Worm (Caenorhabditis elegans) whole organism, late embryonic: Measurements from ENCODE around the gene srf-3.
"Not testable (repeated sequence)": the region's sequence is repeated elsewhere in the genome, so short reads cannot be mapped to it uniquely, and the experiment has no call there.

Experiments used
- F13H6.1 ChIP-seq: sonication (generic microtip); optimal IDR thresholded peaks from 2 replicates; lab custom pipeline; 2016; ENCODE audit warnings: missing genetic modification characterization, missing compliant biosample characterization
- K09A11.1 ChIP-seq: sonication (generic microtip); optimal IDR thresholded peaks from 2 replicates; lab custom pipeline; 2017; ENCODE audit warnings: antibody characterized with exemption, mild to moderate bottlenecking, missing genetic modification characterization, missing compliant biosample characterization; ENCODE audit not compliant: insufficient read depth
- Y22D7AL.16 ChIP-seq: sonication (generic microtip); optimal IDR thresholded peaks from 2 replicates; lab custom pipeline; 2016; ENCODE audit warnings: missing genetic modification characterization, missing compliant biosample characterization
- ceh-14 ChIP-seq: sonication (generic microtip); optimal IDR thresholded peaks from 2 replicates; lab custom pipeline; 2016; ENCODE audit warnings: missing genotype, missing genetic modification characterization, missing compliant biosample characterization
- ceh-18 ChIP-seq: sonication (generic microtip); optimal IDR thresholded peaks from 2 replicates; lab custom pipeline; 2016; ENCODE audit warnings: missing genetic modification characterization, missing compliant biosample characterization
- ceh-24 ChIP-seq: sonication (generic microtip); optimal IDR thresholded peaks from 2 replicates; lab custom pipeline; 2016; ENCODE audit warnings: mild to moderate bottlenecking, missing genetic modification characterization, missing compliant biosample characterization
- ceh-30 ChIP-seq: fragments of 150-350 bp; optimal IDR thresholded peaks from 2 replicates; lab custom pipeline; 2014; ENCODE audit warnings: missing biosample characterization, missing genetic modification characterization
- ceh-31 ChIP-seq: sonication (generic microtip); optimal IDR thresholded peaks from 2 replicates; lab custom pipeline; 2016; ENCODE audit warnings: missing genetic modification characterization, missing compliant biosample characterization
- ceh-9 ChIP-seq: sonication (generic microtip); optimal IDR thresholded peaks from 2 replicates; lab custom pipeline; 2016; ENCODE audit warnings: mild to moderate bottlenecking, missing genetic modification characterization, inconsistent platforms, missing compliant biosample characterization
- dmd-4 ChIP-seq: sonication (generic microtip); optimal IDR thresholded peaks from 2 replicates; lab custom pipeline; 2016; ENCODE audit warnings: borderline replicate concordance, missing genetic modification characterization, missing compliant biosample characterization
- dve-1 ChIP-seq: sonication (generic microtip); optimal IDR thresholded peaks from 2 replicates; lab custom pipeline; 2017; ENCODE audit warnings: antibody characterized with exemption, mild to moderate bottlenecking, missing genetic modification characterization, missing compliant biosample characterization
- elt-2 ChIP-seq: sonication (generic microtip); optimal IDR thresholded peaks from 2 replicates; lab custom pipeline; 2016; ENCODE audit warnings: missing genetic modification reagents, missing genetic modification characterization, missing compliant biosample characterization
- elt-4 ChIP-seq: sonication (generic microtip); optimal IDR thresholded peaks from 2 replicates; lab custom pipeline; 2016; ENCODE audit warnings: missing genetic modification characterization, missing compliant biosample characterization
- eyg-1 ChIP-seq: sonication (generic microtip); optimal IDR thresholded peaks from 2 replicates; lab custom pipeline; 2016; ENCODE audit warnings: missing genotype, missing genetic modification characterization, missing compliant biosample characterization
- fkh-10 ChIP-seq: fragments of 150-350 bp; optimal IDR thresholded peaks from 2 replicates; lab custom pipeline; 2014; ENCODE audit warnings: missing biosample characterization, missing genetic modification reagents, missing genetic modification characterization
- gmeb-2 ChIP-seq: sonication (generic microtip); optimal IDR thresholded peaks from 2 replicates; lab custom pipeline; 2016; ENCODE audit warnings: missing genetic modification characterization, inconsistent platforms, missing compliant biosample characterization
- hlh-15 ChIP-seq: sonication (generic microtip); optimal IDR thresholded peaks from 2 replicates; lab custom pipeline; 2016; ENCODE audit warnings: missing genetic modification characterization, missing compliant biosample characterization
- hlh-30 ChIP-seq: sonication (generic microtip); optimal IDR thresholded peaks from 2 replicates; lab custom pipeline; 2017; ENCODE audit warnings: antibody characterized with exemption, missing genetic modification characterization, missing compliant biosample characterization; ENCODE audit not compliant: insufficient read depth
- hlh-8 ChIP-seq: sonication (generic microtip); optimal IDR thresholded peaks from 2 replicates; lab custom pipeline; 2016; ENCODE audit warnings: missing genotype, missing genetic modification characterization, missing compliant biosample characterization
- madf-2 ChIP-seq: sonication (generic microtip); optimal IDR thresholded peaks from 2 replicates; lab custom pipeline; 2017; ENCODE audit warnings: missing genetic modification characterization, missing compliant biosample characterization
- nhr-11 ChIP-seq: fragments of 150-350 bp; optimal IDR thresholded peaks from 2 replicates; lab custom pipeline; 2014; ENCODE audit warnings: missing biosample characterization, missing genetic modification characterization
- nhr-232 ChIP-seq: sonication (generic microtip); optimal IDR thresholded peaks from 2 replicates; lab custom pipeline; 2016; ENCODE audit warnings: missing genetic modification characterization, missing compliant biosample characterization
- odd-2 ChIP-seq: sonication (generic microtip); optimal IDR thresholded peaks from 2 replicates; lab custom pipeline; 2017; ENCODE audit warnings: antibody characterized with exemption, mild to moderate bottlenecking, missing genetic modification characterization, missing compliant biosample characterization
- pha-2 ChIP-seq: sonication (generic microtip); optimal IDR thresholded peaks from 2 replicates; lab custom pipeline; 2017; ENCODE audit warnings: mild to moderate bottlenecking, missing genetic modification characterization, missing compliant biosample characterization
- pqm-1 ChIP-seq: sonication (generic microtip); optimal IDR thresholded peaks from 2 replicates; lab custom pipeline; 2016; ENCODE audit warnings: missing genetic modification characterization, missing compliant biosample characterization
- pros-1 ChIP-seq: fragments of 150-350 bp; optimal IDR thresholded peaks from 2 replicates; lab custom pipeline; 2014; ENCODE audit warnings: missing biosample characterization, missing genetic modification reagents, missing genetic modification characterization
- ref-2 ChIP-seq: sonication (generic microtip); optimal IDR thresholded peaks from 2 replicates; lab custom pipeline; 2016; ENCODE audit warnings: missing genetic modification characterization, missing compliant biosample characterization
- rnt-1 ChIP-seq: sonication (generic microtip); optimal IDR thresholded peaks from 2 replicates; lab custom pipeline; 2016; ENCODE audit warnings: missing genetic modification characterization, missing compliant biosample characterization
- sdc-2 ChIP-seq: sonication (generic microtip); optimal IDR thresholded peaks from 2 replicates; lab custom pipeline; 2016; ENCODE audit warnings: missing genotype, missing genetic modification characterization, missing compliant biosample characterization
- tbx-2 ChIP-seq: sonication (generic microtip); optimal IDR thresholded peaks from 2 replicates; lab custom pipeline; 2016; ENCODE audit warnings: missing genetic modification characterization, missing compliant biosample characterization
- ttx-3 ChIP-seq: sonication (generic microtip); optimal IDR thresholded peaks from 2 replicates; lab custom pipeline; 2016; ENCODE audit warnings: missing genetic modification reagents, missing genetic modification characterization, missing compliant biosample characterization
- unc-42 ChIP-seq: sonication (generic microtip); optimal IDR thresholded peaks from 2 replicates; lab custom pipeline; 2016; ENCODE audit warnings: missing genotype, missing genetic modification characterization, missing compliant biosample characterization
- unc-55 ChIP-seq: sonication (generic microtip); optimal IDR thresholded peaks from 2 replicates; lab custom pipeline; 2017; ENCODE audit warnings: missing biosample characterization, missing genetic modification reagents, missing genetic modification characterization
- unc-86 ChIP-seq: sonication (generic microtip); optimal IDR thresholded peaks from 2 replicates; lab custom pipeline; 2016; ENCODE audit warnings: missing genetic modification characterization, missing compliant biosample characterization

Gene srf-3

ce11 chrIV:12871445-12871947, 22.2 kb downstream of the srf-3 start, which contains the start of gene clec-187:
clec-187 (minus strand) TSS chrIV:12871495.
- no peak for TF ChIP-seq madf-2 (tag; lab: Kevin White, UChicago)
- TF ChIP-seq gmeb-2, result no peak

DNA sequence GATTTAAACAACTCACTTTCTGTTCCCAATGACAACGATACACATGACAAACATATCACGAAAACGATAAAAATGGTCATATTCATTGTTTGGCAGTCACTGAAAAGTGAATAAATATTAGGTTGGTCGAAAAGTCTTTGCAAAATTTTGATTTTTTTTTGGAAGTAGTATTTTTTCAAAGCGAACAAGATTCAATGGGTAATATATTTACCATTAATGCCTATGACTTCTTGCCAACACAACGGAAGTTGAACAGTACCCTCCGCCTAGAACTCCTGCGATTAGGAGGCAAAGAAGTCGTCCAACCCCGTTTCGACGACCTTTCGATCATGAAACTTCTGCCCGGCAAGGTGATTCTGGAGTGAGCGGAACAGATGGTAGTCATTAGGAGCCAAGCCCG, 25.9 kb downstream of the srf-3 start, which contains the start of gene ZK896.1:
TSS of gene ZK896.1 (minus strand) at position 101 of the 400 bp plus-strand sequence.
- TF ChIP-seq unc-86, hlh-15, dve-1 (tag; lab: Kevin White, UChicago): not testable (repeated sequence)

ce11 chrIV:12876558-12876957, 27.2 kb downstream of the srf-3 start:
- TF ChIP-seq Y22D7AL.16 (tag; lab: Kevin White, UChicago) (no peak), unc-86 (tag; lab: Kevin White, UChicago) (no peak), tbx-2 (tag; lab: Kevin White, UChicago) (no peak), elt-4 (no peak), ceh-18 (tag; lab: Kevin White, UChicago) (no peak)

DNA sequence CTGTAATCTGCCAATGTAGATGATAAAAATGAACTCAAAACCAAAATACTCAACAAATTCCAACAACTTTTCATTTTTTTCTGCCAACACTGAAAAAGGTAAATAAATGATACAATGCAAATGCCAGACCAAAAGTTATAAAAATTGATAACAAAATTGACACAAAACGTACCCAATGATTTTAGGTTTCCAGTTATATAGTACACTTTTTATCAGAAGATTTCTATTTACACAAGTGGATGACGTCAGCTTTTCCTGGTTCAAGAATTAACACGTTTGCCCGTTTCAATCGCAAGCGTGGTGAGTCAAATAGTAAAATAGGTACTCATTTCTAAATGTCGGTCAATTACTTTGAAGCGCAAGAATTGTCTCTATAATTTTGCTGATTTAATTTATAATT, 30.2 kb downstream of the srf-3 start, which contains the start of gene ZK896.5:
TSS of gene ZK896.5 (minus strand) at position 89 of the 400 bp plus-strand sequence.
- TF ChIP-seq K09A11.1 (tag; lab: Kevin White, UChicago) (no peak), elt-2 (peak; percentile 3)

DNA sequence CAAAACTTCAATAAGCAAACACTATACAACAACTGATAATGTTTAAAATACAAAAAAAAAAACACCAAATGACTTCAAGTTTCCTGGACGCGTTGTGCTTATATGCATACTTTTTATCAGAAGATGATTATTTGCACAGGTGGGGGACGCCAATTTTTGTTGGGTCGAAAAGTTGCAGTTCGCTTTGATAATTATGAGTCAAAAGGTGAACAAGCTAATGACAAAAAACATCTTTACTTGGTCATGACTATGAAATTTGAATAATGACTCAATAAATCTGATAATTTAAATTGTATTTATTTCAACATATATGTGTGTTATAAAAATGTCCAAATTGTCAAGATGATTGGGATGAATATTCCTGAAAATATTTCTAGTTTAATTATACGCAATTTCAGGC, 33.9 kb downstream of the srf-3 start, which contains the start of gene ZK896.4:
TSS of gene ZK896.4 (minus strand) at position 101 of the 400 bp plus-strand sequence.
- TF ChIP-seq ttx-3 (tag; lab: Kevin White, UChicago) (no peak), hlh-30 (no peak), ceh-24 (tag; lab: Kevin White, UChicago) (no peak), elt-2 (no peak), ceh-14 (tag; lab: Kevin White, UChicago) (no peak), pqm-1 (no peak), ceh-18 (tag; lab: Kevin White, UChicago) (no peak), nhr-11 (no peak), fkh-10 (no peak), elt-4 (no peak), ref-2 (no peak)

DNA sequence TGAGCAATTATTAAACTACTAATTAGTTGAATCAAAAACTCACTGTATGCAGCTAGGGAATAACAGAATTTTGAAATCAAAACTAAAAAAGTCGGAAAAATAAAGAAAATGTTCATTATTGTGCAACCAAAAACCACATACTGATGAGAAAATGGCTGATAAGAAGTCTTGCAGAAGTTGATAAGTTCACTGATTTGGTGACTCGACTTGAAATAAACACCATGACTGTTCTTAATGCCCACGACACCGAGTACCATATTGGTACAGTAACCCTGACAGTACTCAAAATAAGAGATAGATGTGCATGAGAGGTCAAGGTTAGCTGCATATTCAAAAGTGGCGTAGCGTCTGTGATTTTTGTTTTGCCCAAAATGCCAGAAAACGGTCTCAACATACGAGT, 36.7 kb downstream of the srf-3 start:
- TF ChIP-seq gmeb-2 (no peak), ceh-9 (tag; lab: Kevin White, UChicago) (no peak), ceh-31 (tag; lab: Kevin White, UChicago) (no peak), unc-86 (tag; lab: Kevin White, UChicago) (no peak), nhr-232 (no peak), pqm-1 (no peak), ceh-30 (no peak)

DNA sequence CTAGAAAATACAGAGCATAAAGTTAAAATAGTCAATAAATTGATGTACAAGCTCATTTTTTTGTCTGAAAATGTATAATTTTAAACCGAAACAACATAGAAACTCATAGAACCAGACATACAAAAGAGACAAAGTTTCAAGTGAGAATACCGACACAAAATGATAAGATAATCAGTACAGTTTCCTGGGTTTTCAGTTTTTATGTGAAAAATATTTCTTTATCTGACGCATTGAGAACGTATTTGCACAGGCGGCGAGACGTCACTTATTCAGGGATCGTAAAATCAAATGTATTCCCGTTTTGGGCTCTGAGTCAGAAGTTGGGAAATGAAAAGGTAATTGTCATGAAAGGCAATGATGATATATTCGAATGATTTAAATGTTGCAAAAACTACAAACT, 41.1 kb downstream of the srf-3 start, which contains the start of gene K08D8.6:
TSS of gene K08D8.6 (minus strand) at position 64 of the 400 bp plus-strand sequence.
- TF ChIP-seq pha-2 (tag; lab: Kevin White, UChicago) (no peak), eyg-1 (tag; lab: Kevin White, UChicago) (no peak), elt-2 (peak; percentile 4)

DNA sequence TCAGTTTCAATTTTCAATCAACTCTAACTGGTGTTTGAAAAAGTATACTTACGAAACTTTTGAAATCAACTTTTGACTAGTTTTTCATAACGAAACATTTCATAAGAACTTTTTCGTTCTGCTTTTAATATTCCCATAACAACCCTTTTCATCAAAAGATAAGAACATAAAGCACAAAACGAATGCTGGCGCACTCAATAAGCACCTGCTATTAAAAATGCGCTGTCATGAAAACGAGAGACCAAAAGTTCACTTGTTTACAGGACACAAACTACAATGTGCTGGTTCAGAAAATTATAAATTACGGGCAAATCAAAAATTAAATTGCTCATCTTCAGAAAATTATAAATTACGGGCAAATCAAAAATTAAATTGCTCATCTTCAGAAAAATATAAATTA, 41.8 kb downstream of the srf-3 start:
- TF ChIP-seq nhr-11 (no peak), odd-2 (no peak), unc-55 (GFP tag; lab: Kevin White, UChicago) (no peak), sdc-2 (tag; lab: Kevin White, UChicago) (no peak), madf-2 (tag; lab: Kevin White, UChicago) (no peak), dmd-4 (tag; lab: Kevin White, UChicago) (no peak), ceh-24 (tag; lab: Kevin White, UChicago) (no peak), ceh-30 (no peak), Y22D7AL.16 (tag; lab: Kevin White, UChicago) (no peak), unc-42 (tag; lab: Kevin White, UChicago) (no peak), elt-2 (no peak), hlh-15 (tag; lab: Kevin White, UChicago) (no peak), pha-2 (tag; lab: Kevin White, UChicago) (no peak), K09A11.1 (tag; lab: Kevin White, UChicago) (no peak), pros-1 (tag; lab: Kevin White, UChicago) (no peak), F13H6.1 (tag; lab: Kevin White, UChicago) (no peak), rnt-1 (tag; lab: Kevin White, UChicago) (no peak), hlh-8 (tag; lab: Kevin White, UChicago) (no peak)
- TF ChIP-seq, all 69 proteins: peak for 0
